Worm (Caenorhabditis elegans): ENCODE results near the gene R155.3.
A peak's percentile ranks its signal among the peaks of the same experiment; 100 is the strongest.

The R155.3 gene

DNA sequence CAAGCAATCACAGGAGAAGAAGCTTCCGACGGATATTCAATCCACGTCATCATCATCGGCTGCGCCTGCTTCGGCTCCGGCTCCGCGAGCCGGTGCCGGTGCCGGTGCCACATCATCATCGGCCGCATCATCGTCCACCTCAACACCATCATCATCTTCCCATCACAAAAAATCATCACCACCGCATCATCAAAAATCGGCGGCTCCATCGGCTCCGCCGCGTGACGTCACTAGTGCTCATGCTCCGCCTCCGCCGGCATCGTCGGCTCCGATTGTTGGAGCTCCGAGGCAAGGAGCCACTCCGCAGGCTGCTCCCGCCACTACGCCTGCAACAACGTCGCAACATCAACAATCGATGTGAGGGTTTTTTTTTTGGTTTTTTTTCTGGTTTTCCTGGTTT is 44.5 kb downstream of the R155.3 start:
- TF ChIP-seq unc-62 (GFP tag; optimal IDR thresholded peaks at IDR 0.05) = no peak

DNA sequence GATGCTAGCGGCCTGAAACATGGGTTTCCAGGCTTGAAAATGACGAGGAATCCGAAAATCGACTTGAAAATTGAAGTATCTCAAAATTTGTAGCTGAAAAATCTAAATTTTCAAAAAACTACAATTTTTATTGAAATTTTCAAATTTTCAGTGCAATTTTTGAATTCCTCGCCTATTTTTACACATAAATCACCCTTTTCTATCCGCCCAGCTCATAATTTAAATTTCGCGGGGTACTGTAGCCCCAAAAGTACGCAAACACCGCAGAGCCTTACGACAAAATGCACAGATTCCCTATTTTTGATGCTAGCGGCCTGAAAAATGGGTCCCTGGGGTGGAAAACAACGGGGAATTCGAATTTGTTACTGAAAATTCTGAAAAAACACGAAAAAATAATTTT is 45.0 kb downstream of the R155.3 start:
- TF ChIP-seq unc-62 (GFP tag; optimal IDR thresholded peaks at IDR 0.05) = no peak

DNA sequence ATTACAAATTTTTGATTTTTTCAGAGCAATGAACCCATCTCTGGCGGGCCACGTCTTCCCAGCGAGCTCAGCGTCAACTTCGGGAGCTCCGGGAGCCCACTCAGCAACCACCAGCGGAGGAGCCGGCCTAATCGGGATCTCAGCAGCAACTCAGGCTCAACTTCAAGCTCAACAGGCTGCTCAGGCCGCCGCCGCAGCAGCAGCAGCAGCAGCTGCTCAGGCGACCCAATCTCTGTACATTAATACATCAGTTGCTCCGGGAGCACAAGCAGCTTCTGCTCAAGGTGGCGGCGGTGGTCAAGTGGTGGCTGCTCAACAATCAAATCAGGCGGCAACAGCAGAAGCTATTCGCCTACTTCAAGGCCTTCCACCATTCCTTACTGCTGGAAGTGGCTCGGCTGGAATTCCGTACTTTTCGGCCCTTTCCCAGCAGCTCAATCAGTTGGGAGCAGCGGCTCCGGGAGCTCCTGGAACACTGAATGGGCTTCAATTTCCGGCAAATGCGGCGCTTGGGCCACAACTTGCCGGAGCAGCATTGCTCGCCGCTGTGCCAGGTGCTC is 45.7 kb downstream of the R155.3 start:
- no peak for TF ChIP-seq unc-62 (GFP tag; optimal IDR thresholded peaks at IDR 0.05)

DNA sequence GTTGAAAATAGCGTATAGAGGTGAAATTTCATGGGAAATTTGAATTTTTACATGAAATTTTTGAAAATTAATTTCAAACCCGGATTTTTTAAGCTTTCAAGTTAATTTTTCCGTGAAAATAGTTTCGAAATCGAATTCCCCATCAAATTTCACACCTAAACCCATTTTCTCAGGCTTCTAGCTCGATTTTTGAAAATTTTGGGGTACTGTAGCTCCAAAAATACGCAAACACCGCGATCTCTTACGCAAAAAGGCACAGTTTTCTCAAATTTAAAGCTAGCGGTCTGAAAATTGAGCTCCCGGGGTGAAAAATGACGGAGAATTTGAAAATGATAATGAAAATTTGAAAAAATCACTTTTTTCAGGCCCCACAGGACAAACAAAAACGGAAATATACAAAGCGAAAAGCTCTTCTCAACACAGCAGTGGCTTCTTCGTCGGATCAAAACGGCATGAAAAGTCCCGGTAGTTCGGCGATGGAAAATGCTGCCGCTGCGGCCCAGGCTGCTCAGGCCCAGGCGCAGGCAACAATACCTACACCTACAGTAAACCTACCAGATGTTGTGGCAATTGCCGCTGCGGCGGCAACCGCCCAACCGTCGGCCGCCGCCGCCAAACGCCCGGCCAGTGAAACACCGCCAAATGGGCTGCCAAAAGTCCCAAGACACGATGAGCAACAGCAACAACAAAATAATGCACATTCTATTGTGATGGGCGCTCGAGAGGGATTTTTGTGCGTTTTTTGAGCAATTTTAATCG is 47.6 kb downstream of the R155.3 start:
- TF ChIP-seq unc-62 (GFP tag; optimal IDR thresholded peaks at IDR 0.05) = no peak

DNA sequence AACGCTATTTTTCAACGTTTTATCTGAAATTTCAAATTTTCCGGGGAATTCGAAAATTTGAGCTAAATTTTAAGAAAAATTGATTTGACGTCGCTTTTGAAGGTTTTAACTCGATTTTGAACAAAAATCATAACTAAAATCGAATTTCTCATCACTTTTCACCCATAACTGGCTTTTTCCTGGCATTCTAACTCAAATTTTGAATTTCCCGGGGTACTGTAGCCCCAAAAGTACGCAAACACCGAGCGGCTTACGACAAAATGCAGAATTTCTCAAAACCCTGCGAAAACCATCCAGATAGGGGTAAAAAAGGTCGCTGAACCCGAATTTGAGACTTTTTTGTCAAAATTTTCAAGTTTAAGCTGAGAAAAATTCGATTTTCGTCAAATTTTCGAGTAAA is 49.3 kb downstream of the R155.3 start:
- TF ChIP-seq unc-62 (GFP tag; optimal IDR thresholded peaks at IDR 0.05) = no peak

DNA sequence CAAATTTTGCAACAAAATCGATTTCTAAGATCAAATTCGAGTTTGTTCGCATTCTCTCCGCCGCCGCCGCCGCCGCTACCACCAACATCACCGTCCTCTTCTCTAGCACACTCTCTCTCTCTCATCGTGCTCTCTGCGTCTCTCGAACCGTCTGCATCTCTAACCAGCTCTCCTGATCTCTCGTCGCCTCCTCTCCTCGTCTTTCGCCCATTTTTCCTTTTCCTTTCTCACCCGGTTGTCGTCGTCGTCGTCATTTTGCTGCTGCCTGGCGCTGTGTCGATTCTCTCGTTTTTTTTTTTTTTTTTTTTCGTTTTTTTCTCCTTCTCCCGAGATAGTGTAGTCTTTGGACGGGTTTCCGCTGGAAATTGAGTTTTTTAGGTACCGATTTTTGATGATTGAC is 50.1 kb downstream of the R155.3 start:
- TF ChIP-seq unc-62 (GFP tag; optimal IDR thresholded peaks at IDR 0.05) = no peak

DNA sequence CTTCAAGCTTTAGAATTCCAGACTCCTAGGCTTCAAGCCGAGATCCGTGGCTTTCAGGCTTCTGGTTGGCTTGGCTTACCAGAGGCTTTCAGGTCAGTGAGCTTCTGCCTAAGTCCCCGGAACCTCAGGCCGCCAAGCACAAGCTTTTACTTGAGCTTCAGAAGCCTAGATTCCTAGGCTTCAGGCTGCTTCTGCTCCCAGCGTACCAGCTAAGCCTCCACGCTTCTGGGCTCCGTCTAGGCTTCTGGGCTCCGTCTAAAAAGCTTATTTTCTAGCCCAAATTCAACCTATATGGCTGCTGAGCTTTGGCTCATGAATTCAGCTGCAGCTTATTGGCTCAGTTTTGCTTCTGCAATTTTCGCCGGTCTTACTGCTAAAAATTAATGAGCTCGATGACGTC is 50.8 kb downstream of the R155.3 start:
- TF ChIP-seq unc-62 (GFP tag; optimal IDR thresholded peaks at IDR 0.05) = no peak

DNA sequence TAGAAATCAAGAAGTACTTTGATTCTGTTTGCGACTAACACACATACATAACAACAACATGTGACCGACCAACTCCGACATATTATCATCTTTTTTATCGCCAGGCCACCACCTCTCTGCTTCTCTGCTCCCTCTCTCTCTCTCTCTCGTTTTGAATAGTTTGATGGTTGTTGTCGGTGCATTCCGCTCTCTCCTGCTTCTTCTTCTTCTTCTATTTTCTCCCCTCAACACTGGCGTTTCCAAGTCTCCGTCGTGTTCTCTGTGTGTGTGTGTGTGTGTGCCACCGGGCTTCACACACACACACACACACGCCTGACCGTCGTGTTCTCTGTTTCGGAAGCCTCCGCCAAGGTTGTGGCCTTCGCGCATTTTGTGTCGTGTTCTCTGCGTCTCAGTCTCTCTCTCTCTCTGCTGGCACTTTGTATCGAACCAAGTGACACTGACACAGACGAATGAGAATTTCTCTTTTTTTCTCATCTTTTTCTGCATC is 51.4 kb downstream of the R155.3 start:
- TF ChIP-seq unc-62 (GFP tag; optimal IDR thresholded peaks at IDR 0.05) = peak; percentile 55

DNA sequence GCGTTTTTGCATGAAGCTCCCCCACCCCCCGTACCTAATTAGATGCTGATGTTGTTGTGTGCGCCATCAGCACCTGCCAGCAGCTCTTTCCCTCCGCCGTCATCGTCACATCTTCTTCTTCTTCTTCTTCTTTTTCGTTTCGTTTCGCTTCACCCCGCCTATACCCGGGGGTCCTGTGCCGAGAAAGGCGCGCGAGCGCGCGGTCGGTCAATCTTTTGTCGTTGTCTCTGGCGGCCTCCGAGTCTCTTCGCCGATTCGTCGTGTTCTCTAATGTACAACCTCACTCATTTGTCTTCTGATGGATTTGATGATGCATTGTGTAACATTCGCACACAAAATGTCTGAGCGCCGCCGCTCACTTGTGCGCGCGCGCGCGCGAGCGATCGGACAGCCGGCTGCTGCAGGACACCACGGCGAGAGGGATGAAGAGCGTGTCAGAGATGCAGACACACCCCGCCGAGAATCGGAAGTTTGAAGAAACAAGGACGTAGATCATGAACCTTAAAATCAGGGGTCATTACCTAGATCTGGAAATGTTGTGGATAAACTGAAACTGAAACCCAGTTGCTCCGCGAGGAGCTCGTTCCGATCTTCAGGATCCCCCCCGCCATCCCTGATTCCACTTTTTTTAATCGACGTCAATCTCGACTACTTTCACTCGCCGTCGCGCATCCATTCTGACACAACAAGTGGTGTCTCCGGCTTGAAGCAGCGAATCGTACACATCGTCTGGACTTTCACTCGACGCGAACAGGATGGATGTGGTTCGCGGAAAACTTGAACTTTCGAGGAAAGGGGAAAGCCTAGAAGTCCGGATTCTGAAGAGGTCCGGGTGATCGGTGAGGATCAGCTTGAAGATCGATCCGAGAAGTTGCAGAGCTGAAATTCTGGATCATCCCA is 52.9 kb downstream of the R155.3 start:
- TF ChIP-seq unc-62 (GFP tag; optimal IDR thresholded peaks at IDR 0.05) = peak; percentile 46

DNA sequence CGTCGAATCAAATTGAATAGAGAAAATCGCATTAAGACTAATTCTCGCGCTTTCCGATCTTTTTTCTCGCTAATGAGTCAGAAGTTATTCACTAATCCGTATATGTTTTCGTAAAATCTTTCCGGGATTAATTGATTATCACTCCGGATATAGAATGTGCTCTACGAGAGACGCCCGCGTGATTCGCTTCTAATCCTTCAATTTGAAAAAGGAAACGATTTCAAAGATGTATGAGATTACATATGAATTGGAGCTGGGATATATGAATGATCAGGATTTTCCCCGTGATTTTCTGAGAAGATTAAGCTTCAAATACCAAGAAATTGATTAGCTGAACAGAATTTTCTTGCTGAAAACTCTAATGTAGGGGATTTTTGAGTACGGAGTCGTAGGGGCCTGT is 54.0 kb downstream of the R155.3 start:
- no peak for TF ChIP-seq unc-62 (GFP tag; optimal IDR thresholded peaks at IDR 0.05)

DNA sequence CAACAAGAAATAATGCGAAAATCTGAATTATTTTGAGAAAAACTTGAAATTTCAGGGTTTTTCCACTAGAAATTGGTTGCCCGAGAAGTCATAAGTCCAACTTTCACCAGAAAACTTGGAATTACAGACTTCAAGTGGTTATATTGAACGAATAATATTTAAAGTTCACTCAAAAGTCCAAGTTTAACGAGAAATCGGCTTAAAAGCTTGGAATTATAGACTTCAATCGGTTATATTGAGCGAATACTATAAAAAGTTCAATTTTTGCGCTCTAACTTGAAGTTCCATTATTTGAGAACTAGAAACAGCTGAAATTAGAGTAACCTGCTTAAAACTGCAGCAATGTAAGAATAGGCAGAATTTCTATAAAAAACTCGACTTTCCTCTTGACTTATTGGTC is 54.5 kb downstream of the R155.3 start:
- TF ChIP-seq unc-62 (GFP tag; optimal IDR thresholded peaks at IDR 0.05) = no peak
